Worm (Caenorhabditis elegans) whole organism, late embryonic: Measurements from ENCODE around the gene dur-1.
A peak's percentile ranks its signal among the peaks of the same experiment; 100 is the strongest.
"Not testable (repeated sequence)": the region's sequence is repeated elsewhere in the genome, so short reads cannot be mapped to it uniquely, and the experiment has no call there.

Source experiments
- C38D4.7 ChIP-seq: fragments of 200-800 bp; sonication (Bioruptor generic); optimal IDR thresholded peaks from 2 replicates; lab custom pipeline; 2018; ENCODE audit warnings: mild to moderate bottlenecking, missing genetic modification characterization, moderate library complexity, missing compliant biosample characterization
- T23F11.4 ChIP-seq: fragments of 200-800 bp; sonication (Bioruptor generic); optimal IDR thresholded peaks from 2 replicates; lab custom pipeline; 2018; ENCODE audit warnings: mild to moderate bottlenecking, missing genetic modification characterization, missing compliant biosample characterization
- ceh-14 ChIP-seq: sonication (generic microtip); optimal IDR thresholded peaks from 2 replicates; lab custom pipeline; 2016; ENCODE audit warnings: missing genotype, missing genetic modification characterization, missing compliant biosample characterization
- ceh-19 ChIP-seq: fragments of 200-800 bp; sonication (Bioruptor generic); optimal IDR thresholded peaks from 2 replicates; lab custom pipeline; 2018; ENCODE audit warnings: mild to moderate bottlenecking, missing genetic modification characterization, missing compliant biosample characterization
- ceh-22 ChIP-seq: sonication (generic microtip); optimal IDR thresholded peaks from 2 replicates; lab custom pipeline; 2017; ENCODE audit warnings: missing biosample characterization, missing genetic modification characterization
- ceh-31 ChIP-seq: sonication (generic microtip); optimal IDR thresholded peaks from 2 replicates; lab custom pipeline; 2016; ENCODE audit warnings: missing genetic modification characterization, missing compliant biosample characterization
- ceh-34 ChIP-seq: sonication (generic microtip); optimal IDR thresholded peaks from 2 replicates; lab custom pipeline; 2016; ENCODE audit warnings: mild to moderate bottlenecking, missing genetic modification characterization, missing compliant biosample characterization
- ceh-45 ChIP-seq: fragments of 200-800 bp; sonication (Bioruptor generic); IDR thresholded peaks from 2 replicates; pipeline ENCODE4 v1.3.6; 2022; ENCODE audit warnings: missing genetic modification reagents, missing genetic modification characterization, missing compliant biosample characterization
- ceh-6 ChIP-seq: fragments of 200-800 bp; sonication (Bioruptor generic); optimal IDR thresholded peaks from 2 replicates; lab custom pipeline; 2018; ENCODE audit warnings: mild to moderate bottlenecking, missing genetic modification characterization, missing compliant biosample characterization
- dve-1 ChIP-seq: sonication (generic microtip); optimal IDR thresholded peaks from 2 replicates; lab custom pipeline; 2017; ENCODE audit warnings: antibody characterized with exemption, mild to moderate bottlenecking, missing genetic modification characterization, missing compliant biosample characterization
- elt-2 ChIP-seq: sonication (generic microtip); optimal IDR thresholded peaks from 2 replicates; lab custom pipeline; 2016; ENCODE audit warnings: missing genetic modification reagents, missing genetic modification characterization, missing compliant biosample characterization
- ets-4 ChIP-seq: sonication (generic microtip); optimal IDR thresholded peaks from 2 replicates; lab custom pipeline; 2016; ENCODE audit warnings: missing genetic modification characterization, missing compliant biosample characterization
- eyg-1 ChIP-seq: sonication (generic microtip); optimal IDR thresholded peaks from 2 replicates; lab custom pipeline; 2016; ENCODE audit warnings: missing genotype, missing genetic modification characterization, missing compliant biosample characterization
- fkh-10 ChIP-seq: fragments of 150-350 bp; optimal IDR thresholded peaks from 2 replicates; lab custom pipeline; 2014; ENCODE audit warnings: missing biosample characterization, missing genetic modification reagents, missing genetic modification characterization
- fkh-6 ChIP-seq: sonication (generic microtip); optimal IDR thresholded peaks from 2 replicates; lab custom pipeline; 2016; ENCODE audit warnings: missing genetic modification characterization, missing compliant biosample characterization
- hlh-8 ChIP-seq: sonication (generic microtip); optimal IDR thresholded peaks from 2 replicates; lab custom pipeline; 2016; ENCODE audit warnings: missing genotype, missing genetic modification characterization, missing compliant biosample characterization
- madf-2 ChIP-seq: sonication (generic microtip); optimal IDR thresholded peaks from 2 replicates; lab custom pipeline; 2017; ENCODE audit warnings: missing genetic modification characterization, missing compliant biosample characterization
- mec-3 ChIP-seq: sonication (generic microtip); optimal IDR thresholded peaks from 2 replicates; lab custom pipeline; 2016; ENCODE audit warnings: borderline replicate concordance, missing genetic modification characterization, missing compliant biosample characterization
- nfya-1 ChIP-seq: sonication (generic microtip); optimal IDR thresholded peaks from 2 replicates; lab custom pipeline; 2017; ENCODE audit warnings: missing genetic modification characterization, mild to moderate bottlenecking, missing compliant biosample characterization, antibody characterized with exemption, moderate library complexity
- nhr-11 ChIP-seq: fragments of 150-350 bp; optimal IDR thresholded peaks from 2 replicates; lab custom pipeline; 2014; ENCODE audit warnings: missing biosample characterization, missing genetic modification characterization
- nhr-232 ChIP-seq: sonication (generic microtip); optimal IDR thresholded peaks from 2 replicates; lab custom pipeline; 2016; ENCODE audit warnings: missing genetic modification characterization, missing compliant biosample characterization
- npax-4 ChIP-seq: sonication (generic microtip); optimal IDR thresholded peaks from 2 replicates; lab custom pipeline; 2016; ENCODE audit warnings: missing genetic modification characterization, missing compliant biosample characterization
- pat-9 ChIP-seq: fragments of 200-800 bp; sonication (Bioruptor generic); optimal IDR thresholded peaks from 2 replicates; lab custom pipeline; 2018; ENCODE audit warnings: mild to moderate bottlenecking, missing genetic modification characterization, moderate library complexity, missing compliant biosample characterization
- pha-4 ChIP-seq: fragments of 150-350 bp; optimal IDR thresholded peaks from 2 replicates; lab custom pipeline; 2018; ENCODE audit warnings: missing biosample characterization, missing genetic modification reagents, missing genetic modification characterization
- pqm-1 ChIP-seq: sonication (generic microtip); optimal IDR thresholded peaks from 2 replicates; lab custom pipeline; 2016; ENCODE audit warnings: missing genetic modification characterization, missing compliant biosample characterization
- rnt-1 ChIP-seq: sonication (generic microtip); optimal IDR thresholded peaks from 2 replicates; lab custom pipeline; 2016; ENCODE audit warnings: missing genetic modification characterization, missing compliant biosample characterization
- sdc-2 ChIP-seq: sonication (generic microtip); optimal IDR thresholded peaks from 2 replicates; lab custom pipeline; 2016; ENCODE audit warnings: missing genotype, missing genetic modification characterization, missing compliant biosample characterization
- sox-4 ChIP-seq: sonication (generic microtip); optimal IDR thresholded peaks from 2 replicates; lab custom pipeline; 2017; ENCODE audit warnings: mild to moderate bottlenecking, missing genetic modification characterization, inconsistent platforms, missing compliant biosample characterization
- syd-9 ChIP-seq: sonication (generic microtip); optimal IDR thresholded peaks from 2 replicates; lab custom pipeline; 2016; ENCODE audit warnings: mild to moderate bottlenecking, missing genetic modification characterization, moderate library complexity, missing compliant biosample characterization
- unc-3 ChIP-seq, 2 experiments: fragments of 200-800 bp in 1 of 2; sonication (Bioruptor generic) in 1 of 2; sonication (generic microtip) in 1 of 2; conservative IDR thresholded peaks in 1 of 2; optimal IDR thresholded peaks in 1 of 2; 2 replicates each; pipeline versions ENCODE4 v1.3.6 to Lab custom; 2016 to 2022; ENCODE audit warnings: missing compliant biosample characterization in 2 of 2, missing genetic modification characterization in 2 of 2, missing genetic modification reagents in 1 of 2
- unc-42 ChIP-seq: sonication (generic microtip); optimal IDR thresholded peaks from 2 replicates; lab custom pipeline; 2016; ENCODE audit warnings: missing genotype, missing genetic modification characterization, missing compliant biosample characterization
- unc-55 ChIP-seq: sonication (generic microtip); optimal IDR thresholded peaks from 2 replicates; lab custom pipeline; 2017; ENCODE audit warnings: missing biosample characterization, missing genetic modification reagents, missing genetic modification characterization

dur-1 gene

DNA sequence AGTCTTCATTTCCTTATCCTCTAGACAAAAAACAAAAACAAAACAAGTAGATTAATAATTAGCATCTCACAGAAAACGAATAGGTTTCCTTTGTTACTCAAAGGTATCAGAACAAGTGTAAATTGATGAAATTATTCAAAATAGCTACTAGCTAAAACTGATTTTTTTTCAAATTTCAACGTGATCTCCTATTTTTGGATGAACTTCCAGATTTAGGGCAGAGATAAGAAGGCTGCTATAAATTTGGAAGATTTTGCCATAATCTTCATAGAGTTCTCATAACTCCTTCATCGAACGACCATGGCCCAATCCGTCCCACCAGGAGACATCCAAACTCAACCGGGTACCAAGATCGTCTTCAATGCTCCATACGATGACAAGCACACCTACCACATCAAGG is 33.7 kb downstream of the dur-1 start, which contains the start of gene msp-77:
TSS of gene msp-77 (plus strand) at position 301 of the 400 bp plus-strand sequence.
- TF ChIP-seq syd-9 (tag; lab: Kevin White, UChicago); ceh-34; pha-4 (tag; lab: Kevin White, UChicago): not testable (repeated sequence)

DNA sequence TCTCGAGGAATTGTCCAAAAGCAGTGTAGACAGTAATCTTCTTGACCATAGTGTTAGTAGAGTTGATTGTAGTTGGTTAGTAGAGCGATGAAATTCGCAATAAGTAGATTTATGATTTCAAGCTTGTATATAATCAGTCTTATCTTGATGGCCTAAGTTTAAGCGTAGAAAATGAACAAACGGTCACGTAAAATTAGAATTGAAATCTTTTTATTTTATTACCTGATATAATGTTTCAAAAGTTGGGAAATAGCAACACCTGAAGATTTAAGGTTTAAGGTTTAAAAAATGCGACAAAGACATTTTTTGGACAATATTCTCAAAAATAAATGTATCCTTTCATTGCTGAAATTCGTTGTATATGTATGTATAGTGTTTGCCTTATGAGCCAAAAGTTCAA is 34.4 kb downstream of the dur-1 start, which contains the start of gene sss-1:
TSS of gene sss-1 (minus strand) at position 101 of the 400 bp plus-strand sequence.
- not testable (repeated sequence) for TF ChIP-seq pat-9 (tag; lab: Kevin White, UChicago); ets-4 (tag; lab: Kevin White, UChicago); nhr-232

DNA sequence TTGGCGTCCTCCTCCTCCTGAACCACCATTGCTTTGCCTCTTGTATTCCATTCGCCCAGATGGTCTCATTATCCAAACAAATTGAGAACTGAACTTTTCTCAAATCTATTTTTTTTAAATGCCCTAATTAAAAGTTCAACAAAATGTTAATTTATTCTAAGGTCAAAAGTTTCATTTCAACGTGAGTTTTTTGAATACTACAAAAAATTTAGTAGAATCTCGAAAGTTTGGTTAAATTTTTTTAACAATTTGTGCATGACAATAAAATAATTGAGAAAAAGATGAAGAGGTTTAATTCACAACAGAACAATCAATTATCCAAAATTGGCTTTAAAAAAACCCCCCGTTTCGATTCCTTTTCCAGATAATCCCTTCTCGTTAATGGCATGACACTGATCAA is 36.1 kb downstream of the dur-1 start, which contains the start of gene F32B6.4:
TSS of gene F32B6.4 (minus strand) at position 101 of the 400 bp plus-strand sequence.
- TF ChIP-seq npax-4 (tag; lab: Kevin White, UChicago) (no peak), sox-4 (no peak), rnt-1 (tag; lab: Kevin White, UChicago) (no peak), mec-3 (tag; lab: Kevin White, UChicago) (no peak), ceh-22 (no peak), C38D4.7 (GFP tag; lab: Kevin White, UChicago) (no peak), T23F11.4 (GFP tag; lab: Kevin White, UChicago) (no peak), nhr-11 (tag; lab: Kevin White, UChicago) (no peak), nfya-1 (no peak), hlh-8 (tag; lab: Kevin White, UChicago) (no peak), ets-4 (tag; lab: Kevin White, UChicago) (no peak), elt-2 (tag; lab: Kevin White, UChicago) (no peak), ceh-14 (no peak), eyg-1 (tag; lab: Kevin White, UChicago) (no peak), ceh-45 (no peak), pqm-1 (tag; lab: Kevin White, UChicago) (no peak), pat-9 (tag; lab: Kevin White, UChicago) (no peak), ceh-31 (tag; lab: Kevin White, UChicago) (no peak), ceh-6 (no peak)

DNA sequence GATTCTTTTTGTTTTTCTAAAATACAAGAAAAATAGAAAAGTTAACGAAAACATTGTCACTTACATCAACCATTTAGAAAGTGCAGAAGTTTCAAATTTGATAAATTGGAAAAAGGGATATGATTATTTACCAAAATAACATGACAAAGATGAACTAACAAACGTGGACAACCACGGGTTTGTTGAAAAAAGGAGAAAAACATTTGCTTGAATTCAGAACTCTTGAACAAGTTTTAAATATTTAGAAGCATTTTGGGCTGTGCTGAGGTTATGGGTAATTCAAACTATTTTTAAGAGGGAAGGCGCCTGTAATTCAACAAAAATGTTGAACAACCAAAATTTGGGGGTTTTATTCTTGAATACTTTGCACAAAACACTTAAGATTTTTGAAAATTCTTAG is 38.2 kb downstream of the dur-1 start, which contains the start of gene ttbk-3:
TSS of gene ttbk-3 (minus strand) at position 101 of the 400 bp plus-strand sequence.
- TF ChIP-seq fkh-6 (tag; lab: Kevin White, UChicago), result no peak
- TF ChIP-seq pat-9 (tag; lab: Kevin White, UChicago), result no peak
- no peak for TF ChIP-seq fkh-10 (GFP tag; lab: Kevin White, UChicago)
- TF ChIP-seq madf-2 (tag; lab: Kevin White, UChicago), result no peak

DNA sequence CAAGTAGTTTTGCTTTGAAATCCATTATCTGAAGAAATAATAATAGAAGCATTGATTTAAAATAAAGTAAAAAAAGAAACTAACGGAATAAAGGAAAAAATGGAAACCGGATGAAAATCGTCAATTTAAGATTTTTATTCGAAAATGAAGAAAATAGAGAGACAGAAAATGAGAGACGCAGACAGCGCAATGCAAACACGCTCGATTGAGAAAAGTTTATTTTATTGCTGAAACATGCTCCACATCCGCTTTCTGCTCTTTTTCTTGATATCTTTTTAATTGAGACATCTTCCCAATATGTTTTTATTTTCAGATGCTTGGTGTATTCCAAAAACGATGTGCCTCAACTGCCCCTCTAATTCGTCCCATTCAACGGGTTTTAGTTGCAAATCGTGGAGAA is 43.8 kb downstream of the dur-1 start, which contains the start of the genes prp-18 and mccc-1:
TSS of gene prp-18 (minus strand) at position 127 of the 400 bp plus-strand sequence.
TSS of gene mccc-1 (plus strand) at position 314 of the 400 bp plus-strand sequence.
- TF ChIP-seq dve-1 (tag; lab: Kevin White, UChicago) (peak; percentile 2), sdc-2 (tag; lab: Kevin White, UChicago) (no peak), ceh-31 (tag; lab: Kevin White, UChicago) (peak; percentile 44), unc-42 (tag; lab: Kevin White, UChicago) (peak; percentile 86), unc-55 (GFP tag; lab: Kevin White, UChicago) (peak; percentile 28), nfya-1 (peak; percentile 16)

DNA sequence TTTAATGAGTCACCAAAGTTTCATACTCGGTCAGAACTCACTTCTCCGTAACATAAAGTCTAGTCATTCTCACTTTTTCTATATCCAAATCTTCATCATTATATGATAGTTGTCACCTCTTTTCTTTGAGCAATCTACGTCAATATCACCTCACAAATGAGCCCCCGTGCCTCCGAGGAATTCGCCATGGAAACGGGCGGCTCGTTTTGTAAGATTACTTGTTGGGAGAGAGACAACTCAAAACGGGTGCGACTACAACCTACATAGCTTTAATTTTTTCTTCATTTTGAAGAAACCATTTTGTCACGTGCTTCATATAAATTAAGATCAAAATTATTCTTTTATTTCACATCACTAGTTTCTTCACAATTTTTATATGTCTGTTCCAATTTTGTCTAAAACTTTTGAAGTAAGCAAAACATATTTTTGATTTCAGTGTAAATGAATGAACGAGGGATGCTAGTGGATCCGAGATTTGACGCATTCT is 49.1 kb downstream of the dur-1 start, which contains the start of gene nhr-4:
TSS of gene nhr-4 (plus strand) at position 437 of the 487 bp plus-strand sequence.
- no peak for TF ChIP-seq ceh-34
- TF ChIP-seq unc-3 (GFP tag; conservative IDR thresholded peaks at IDR 0.05; lab: Robert Waterston, UW), result no peak
- no peak for TF ChIP-seq unc-3 (tag; optimal IDR thresholded peaks at IDR 0.05; lab: Kevin White, UChicago)
- TF ChIP-seq ceh-6, result no peak
- TF ChIP-seq ceh-19, result no peak
